Fruit fly (Drosophila melanogaster) whole organism: Measurements from ENCODE around the gene CG18223.

Experiments
- CG8478 ChIP-seq: fragments of >200 bp; optimal IDR thresholded peaks from 2 replicates; lab custom pipeline; 2018; ENCODE audit warnings: inconsistent platforms
- Dll ChIP-seq: fragments of >200 bp; optimal IDR thresholded peaks from 2 replicates; lab custom pipeline; 2017
- EcR ChIP-seq, 2 experiments: fragments of >200 bp; optimal IDR thresholded peaks; 2 replicates each; lab custom pipeline; 2017; ENCODE audit warnings: missing biosample characterization in 2 of 2, missing genetic modification characterization in 2 of 2, missing genetic modification reagents in 2 of 2
- pan ChIP-seq: fragments of >200 bp; optimal IDR thresholded peaks from 2 replicates; lab custom pipeline; 2017
- psq ChIP-seq: fragments of >200 bp; optimal IDR thresholded peaks from 2 replicates; lab custom pipeline; 2017
- usp ChIP-seq: fragments of >200 bp; optimal IDR thresholded peaks from 2 replicates; lab custom pipeline; 2017; ENCODE audit warnings: missing biosample characterization, missing genetic modification characterization, mixed read lengths

Gene CG18223

dm6 chr3L:18890283-18891175, 29.6 kb downstream of the CG18223 start, which contains the start of gene CG3961:
TSS of gene CG3961 (minus strand) at chr3L:18890483.
- TF ChIP-seq psq (lab: Kevin White, UChicago) (no peak), CG8478 (lab: Kevin White, UChicago) (no peak), usp (GFP tag; lab: Kevin White, UChicago) (no peak), Dll (lab: Kevin White, UChicago) (no peak), pan (lab: Kevin White, UChicago) (no peak), EcR (GFP tag; optimal IDR thresholded peaks at IDR 0.05; lab: Kevin White, UChicago) (no peak)

- TF ChIP-seq EcR (GFP tag; optimal IDR thresholded peaks at IDR 0.05; lab: Kevin White, UChicago) (no peak), psq (lab: Kevin White, UChicago) (no peak), Dll (lab: Kevin White, UChicago) (no peak), CG8478 (lab: Kevin White, UChicago) (no peak), pan (lab: Kevin White, UChicago) (no peak), usp (GFP tag; lab: Kevin White, UChicago) (no peak)
These were observed 30.8 kb downstream of the CG18223 start for dm6 chr3L:18889222-18889866.

dm6 chr3L:18881613-18882012, 38.5 kb downstream of the CG18223 start:
- no peak for TF ChIP-seq EcR (GFP tag; optimal IDR thresholded peaks at IDR 0.05; lab: Kevin White, UChicago)
- no peak for TF ChIP-seq CG8478 (lab: Kevin White, UChicago)
- TF ChIP-seq Dll (lab: Kevin White, UChicago): no peak
- no peak for TF ChIP-seq pan (lab: Kevin White, UChicago)
- no peak for TF ChIP-seq psq (lab: Kevin White, UChicago)
- TF ChIP-seq usp (GFP tag; lab: Kevin White, UChicago): no peak

- TF ChIP-seq CG8478 (lab: Kevin White, UChicago): no peak
- TF ChIP-seq Dll (lab: Kevin White, UChicago): no peak
- no peak for TF ChIP-seq usp (GFP tag; lab: Kevin White, UChicago)
- TF ChIP-seq EcR (GFP tag; optimal IDR thresholded peaks at IDR 0.05; lab: Kevin White, UChicago): no peak
- TF ChIP-seq pan (lab: Kevin White, UChicago): no peak
These were observed 47.7 kb downstream of the CG18223 start, which contains the start of the genes Rad9 and Uggt for dm6 chr3L:18872440-18872839. TSS of gene Rad9 (minus strand) at chr3L:18872553. TSS of gene Uggt (plus strand) at chr3L:18872747.

- no peak for TF ChIP-seq psq (lab: Kevin White, UChicago)
- TF ChIP-seq Dll (lab: Kevin White, UChicago): no peak
- TF ChIP-seq pan (lab: Kevin White, UChicago): no peak
- TF ChIP-seq EcR (GFP tag; optimal IDR thresholded peaks at IDR 0.05; lab: Kevin White, UChicago): no peak
- TF ChIP-seq usp (GFP tag; lab: Kevin White, UChicago): no peak
- TF ChIP-seq CG8478 (lab: Kevin White, UChicago): no peak
These were observed 50.1 kb downstream of the CG18223 start, which contains the start of gene Blos3 for dm6 chr3L:18870027-18870426. TSS of gene Blos3 (plus strand) at chr3L:18870224.
